Worm (Caenorhabditis elegans): Measurements from ENCODE around the gene best-18.
A peak's percentile ranks its signal among the peaks of the same experiment; 100 is the strongest.

The best-18 gene

ce11 chrIII:10214540-10214979, 2.4 kb downstream of the best-18 start (continued):
- TF ChIP-seq sox-4 (tag; optimal IDR thresholded peaks at IDR 0.05) (no peak), nhr-71 (tag; optimal IDR thresholded peaks at IDR 0.05) (peak; percentile 75), lin-39 (tag; optimal IDR thresholded peaks at IDR 0.05) (no peak), zip-4 (GFP tag; optimal IDR thresholded peaks at IDR 0.05) (no peak), sup-37 (GFP tag; optimal IDR thresholded peaks at IDR 0.05) (peak; percentile 38), grh-1 (GFP tag; IDR thresholded peaks at IDR 0.05) (peak; percentile 58), nhr-84 (tag; optimal IDR thresholded peaks at IDR 0.05) (no peak), C04F5.9 (tag; optimal IDR thresholded peaks at IDR 0.05) (peak; percentile 59), jun-1 (tag; optimal IDR thresholded peaks at IDR 0.05) (no peak), xbp-1 (tag; optimal IDR thresholded peaks at IDR 0.05) (peak; percentile 48)

ce11 chrIII:10215882-10216281, 3.7 kb downstream of the best-18 start:
- TF ChIP-seq efl-1 (optimal IDR thresholded peaks at IDR 0.05) (no peak), efl-1 (GFP tag; optimal IDR thresholded peaks at IDR 0.05 in 1 of 2) (peak in 1 of 2 experiments; percentile 94), unc-62 (GFP tag; optimal IDR thresholded peaks at IDR 0.05) (no peak)

- TF ChIP-seq grh-1 (GFP tag; IDR thresholded peaks at IDR 0.05) (no peak), unc-98 (GFP tag; IDR thresholded peaks at IDR 0.05) (no peak), nhr-28 (tag; optimal IDR thresholded peaks at IDR 0.05) (no peak), pag-3 (tag; optimal IDR thresholded peaks at IDR 0.05; ENCODE audit: borderline replicate concordance, insufficient read depth) (peak; percentile 47), blmp-1 (tag; optimal IDR thresholded peaks at IDR 0.05) (peak; percentile 87), mep-1 (tag; optimal IDR thresholded peaks at IDR 0.05) (peak; percentile 81), ceh-8 (GFP tag; optimal IDR thresholded peaks at IDR 0.05) (no peak), hlh-17 (GFP tag; optimal IDR thresholded peaks at IDR 0.05; ENCODE audit: borderline replicate concordance) (no peak), snu-23 (GFP tag; optimal IDR thresholded peaks at IDR 0.05) (peak; percentile 89), nhr-20 (tag; optimal IDR thresholded peaks at IDR 0.05) (peak; percentile 92), C04F5.9 (tag; optimal IDR thresholded peaks at IDR 0.05) (peak; percentile 23), sox-4 (tag; optimal IDR thresholded peaks at IDR 0.05) (no peak), lir-3 (tag; optimal IDR thresholded peaks at IDR 0.05; ENCODE audit: poor library complexity) (peak; percentile 66), fos-1 (tag; optimal IDR thresholded peaks at IDR 0.05) (no peak), nhr-90 (tag; optimal IDR thresholded peaks at IDR 0.05; ENCODE audit: poor library complexity) (peak; percentile 79), fkh-8 (tag; optimal IDR thresholded peaks at IDR 0.05) (peak; percentile 79), nhr-12 (tag; optimal IDR thresholded peaks at IDR 0.05) (no peak), unc-130 (tag; optimal IDR thresholded peaks at IDR 0.05) (peak; percentile 87), Y116A8C.19 (tag; optimal IDR thresholded peaks at IDR 0.05; ENCODE audit: borderline replicate concordance) (no peak), fkh-4 (tag; optimal IDR thresholded peaks at IDR 0.05; ENCODE audit: borderline replicate concordance) (no peak), egl-13 (tag; optimal IDR thresholded peaks at IDR 0.05) (no peak), ets-5 (GFP tag; IDR thresholded peaks at IDR 0.05) (no peak), swsn-7 (tag; optimal IDR thresholded peaks at IDR 0.05) (peak; percentile 73), mef-2 (tag; optimal IDR thresholded peaks at IDR 0.05) (peak; percentile 34), tlp-1 (tag; optimal IDR thresholded peaks at IDR 0.05) (no peak), nhr-84 (tag; optimal IDR thresholded peaks at IDR 0.05) (no peak), ztf-4 (tag; optimal IDR thresholded peaks at IDR 0.05) (peak; percentile 64), zip-4 (GFP tag; optimal IDR thresholded peaks at IDR 0.05) (peak; percentile 14), fkh-10 (GFP tag; optimal IDR thresholded peaks at IDR 0.05) (peak; percentile 23), ceh-88 (GFP tag; IDR thresholded peaks at IDR 0.05) (no peak), xbp-1 (tag; optimal IDR thresholded peaks at IDR 0.05) (peak; percentile 74), mdl-1 (tag; optimal IDR thresholded peaks at IDR 0.05) (peak; percentile 28 to 94), rnt-1 (tag; optimal IDR thresholded peaks at IDR 0.05) (peak; percentile 85), alr-1 (tag; optimal IDR thresholded peaks at IDR 0.05; ENCODE audit: borderline replicate concordance) (no peak), lin-13 (GFP tag; optimal IDR thresholded peaks at IDR 0.05) (peak; percentile 35), efl-3 (GFP tag; optimal IDR thresholded peaks at IDR 0.05) (no peak), irx-1 (tag; optimal IDR thresholded peaks at IDR 0.05) (peak; percentile 59), pax-3 (tag; optimal IDR thresholded peaks at IDR 0.05) (peak; percentile 25), dsc-1 (tag; optimal IDR thresholded peaks at IDR 0.05) (peak; percentile 12), nhr-71 (tag; optimal IDR thresholded peaks at IDR 0.05) (peak; percentile 92)
Observed at ce11 chrIII:10216585-10217278, 4.5 kb downstream of the best-18 start, which contains the start of gene cts-1. Gene cts-1, minus strand, starts transcription at chrIII:10216635.

Data from whole organism, L1 larva.